Fruit fly (Drosophila melanogaster) whole organism, larva: ENCODE data around the gene CG8661.
A peak's percentile ranks its signal among the peaks of the same experiment; 100 is the strongest.

ENCODE experiments used
- noc ChIP-seq: fragments of 200-800 bp; sonication (Bioruptor generic); optimal IDR thresholded peaks from 3 replicates; lab custom pipeline; 2019; ENCODE audit warnings: missing biosample characterization, mild to moderate bottlenecking, missing genetic modification characterization, moderate library complexity

Gene CG8661

dm6 chrX:17284400-17284799, at the start of gene CG8661:
Gene CG8661, minus strand, starts transcription at chrX:17284500.
- TF ChIP-seq noc, result no peak

dm6 chrX:17334101-17334500, 49.8 kb upstream of the CG8661 start:
- no peak for TF ChIP-seq noc

- no peak for TF ChIP-seq noc
Observed at dm6 chrX:17332390-17332789, 48.1 kb upstream of the CG8661 start.

- no peak for TF ChIP-seq noc
Observed at dm6 chrX:17330678-17331261, 46.5 kb upstream of the CG8661 start.

- TF ChIP-seq noc, result peak; percentile 56
Observed at dm6 chrX:17329933-17330674, 45.8 kb upstream of the CG8661 start.

dm6 chrX:17322852-17323251, 38.6 kb upstream of the CG8661 start:
- no peak for TF ChIP-seq noc

dm6 chrX:17316723-17317262, 32.5 kb upstream of the CG8661 start:
- no peak for TF ChIP-seq noc

- no peak for TF ChIP-seq noc
Observed at dm6 chrX:17315566-17315965, 31.3 kb upstream of the CG8661 start.

- no peak for TF ChIP-seq noc
Observed at dm6 chrX:17314213-17314612, 29.9 kb upstream of the CG8661 start, which contains the start of gene B-H2. Gene B-H2, plus strand, starts transcription at chrX:17314581.

- no peak for TF ChIP-seq noc
Observed at dm6 chrX:17313346-17313745, 29.0 kb upstream of the CG8661 start.

- no peak for TF ChIP-seq noc
Observed at dm6 chrX:17308211-17308610, 23.9 kb upstream of the CG8661 start.

dm6 chrX:17305544-17305943, 21.2 kb upstream of the CG8661 start:
- no peak for TF ChIP-seq noc

- TF ChIP-seq noc, result no peak
Observed at dm6 chrX:17302202-17303061, 18.1 kb upstream of the CG8661 start.

- no peak for TF ChIP-seq noc
Observed at dm6 chrX:17301705-17302104, 17.4 kb upstream of the CG8661 start, which contains the start of gene Fim. Gene Fim, minus strand, starts transcription at chrX:17301929.

- no peak for TF ChIP-seq noc
Observed at dm6 chrX:17300609-17301208, 16.4 kb upstream of the CG8661 start.
